Fruit fly (Drosophila melanogaster) whole organism, prepupa: ENCODE measurements around the gene CG7227.
A peak's percentile ranks its signal among the peaks of the same experiment; 100 is the strongest.

Source experiments
- CG11294 ChIP-seq: fragments of 200-800 bp; sonication (Bioruptor generic); IDR thresholded peaks from 2 replicates; pipeline ENCODE4 v1.3.6; 2022; ENCODE audit warnings: missing biosample characterization, missing genetic modification characterization
- CG7368 ChIP-seq: fragments of 200-800 bp; sonication (Bioruptor generic); optimal IDR thresholded peaks from 3 replicates; lab custom pipeline; 2016; ENCODE audit warnings: missing biosample characterization, missing genetic modification characterization
- CG8319 ChIP-seq: fragments of 200-800 bp; sonication (Bioruptor generic); optimal IDR thresholded peaks from 3 replicates; lab custom pipeline; 2016; ENCODE audit warnings: missing biosample characterization, missing genetic modification characterization
- CG9139 ChIP-seq: fragments of 200-800 bp; sonication (Bioruptor generic); optimal IDR thresholded peaks from 3 replicates; lab custom pipeline; 2017; ENCODE audit warnings: missing biosample characterization, mild to moderate bottlenecking, missing genetic modification characterization
- Ets96B ChIP-seq: fragments of 200-800 bp; optimal IDR thresholded peaks from 2 replicates; lab custom pipeline; 2019; ENCODE audit warnings: missing biosample characterization, mild to moderate bottlenecking, missing genetic modification characterization, moderate library complexity
- Hr4 ChIP-seq: fragments of 200-800 bp; sonication (Bioruptor generic); optimal IDR thresholded peaks from 3 replicates; lab custom pipeline; 2016; ENCODE audit warnings: missing biosample characterization, missing genetic modification characterization
- acj6 ChIP-seq: fragments of 200-800 bp; sonication (Bioruptor generic); optimal IDR thresholded peaks from 3 replicates; lab custom pipeline; 2016; ENCODE audit warnings: missing biosample characterization, missing genetic modification characterization

- TF ChIP-seq CG9139 (GFP tag; lab: Kevin White, UChicago): peak; percentile 89
- TF ChIP-seq Ets96B (tag; lab: Kevin White, UChicago): peak; percentile 81
- peak; percentile 86 for TF ChIP-seq CG7368 (GFP tag; lab: Kevin White, UChicago)
- TF ChIP-seq Hr4 (GFP tag; lab: Kevin White, UChicago): peak; percentile 93
- peak; percentile 88 for TF ChIP-seq CG11294 (GFP tag; lab: Robert Waterston, UW)
- TF ChIP-seq CG8319 (GFP tag; lab: Kevin White, UChicago): peak; percentile 88
- peak; percentile 93 for TF ChIP-seq acj6
Observed at dm6 chr2L:7993984-7994854, 3.7 kb downstream of the CG7227 start, which contains the start of gene pes.
